Fruit fly (Drosophila melanogaster): ENCODE data around the gene CG34174.

Gene CG34174

dm6 chr2L:2197475-2198118 lies 16.5 kb upstream of the CG34174 start, which contains the start of gene COX7AL2 (continued):
- TF ChIP-seq ap (GFP tag; IDR thresholded peaks at IDR 0.05): no peak
- TF ChIP-seq pros (GFP tag; optimal IDR thresholded peaks at IDR 0.05): no peak
- no peak for TF ChIP-seq CG7987 (GFP tag; optimal IDR thresholded peaks at IDR 0.05)
- no peak for TF ChIP-seq slou (GFP tag; optimal IDR thresholded peaks at IDR 0.05)
- TF ChIP-seq CG10431 (GFP tag; optimal IDR thresholded peaks at IDR 0.05): peak; percentile 35
- no peak for TF ChIP-seq CG6791 (GFP tag; IDR thresholded peaks at IDR 0.05; ENCODE audit: partially characterized antibody)
- TF ChIP-seq gcm2 (GFP tag; optimal IDR thresholded peaks at IDR 0.05): no peak
- no peak for TF ChIP-seq CG18476 (GFP tag; optimal IDR thresholded peaks at IDR 0.05)
- TF ChIP-seq gem (tag; optimal IDR thresholded peaks at IDR 0.05): no peak
- no peak for TF ChIP-seq CG15601 (tag; optimal IDR thresholded peaks at IDR 0.05)
- TF ChIP-seq B-H2 (GFP tag; optimal IDR thresholded peaks at IDR 0.05): no peak
- no peak for TF ChIP-seq zen2 (GFP tag; IDR thresholded peaks at IDR 0.05; ENCODE audit: partially characterized antibody)
- no peak for TF ChIP-seq emc (GFP tag; optimal IDR thresholded peaks at IDR 0.05)
- no peak for TF ChIP-seq CG10979 (tag; optimal IDR thresholded peaks at IDR 0.05)
- TF ChIP-seq MTF-1 (GFP tag; optimal IDR thresholded peaks at IDR 0.05; ENCODE audit: borderline replicate concordance): no peak
- no peak for TF ChIP-seq CG6683 (GFP tag; optimal IDR thresholded peaks at IDR 0.05)
- TF ChIP-seq Meics (GFP tag; optimal IDR thresholded peaks at IDR 0.05): peak; percentile 5
- TF ChIP-seq CG6254 (GFP tag; optimal IDR thresholded peaks at IDR 0.05): no peak
- no peak for TF ChIP-seq CG32772 (GFP tag; IDR thresholded peaks at IDR 0.05)

DNA sequence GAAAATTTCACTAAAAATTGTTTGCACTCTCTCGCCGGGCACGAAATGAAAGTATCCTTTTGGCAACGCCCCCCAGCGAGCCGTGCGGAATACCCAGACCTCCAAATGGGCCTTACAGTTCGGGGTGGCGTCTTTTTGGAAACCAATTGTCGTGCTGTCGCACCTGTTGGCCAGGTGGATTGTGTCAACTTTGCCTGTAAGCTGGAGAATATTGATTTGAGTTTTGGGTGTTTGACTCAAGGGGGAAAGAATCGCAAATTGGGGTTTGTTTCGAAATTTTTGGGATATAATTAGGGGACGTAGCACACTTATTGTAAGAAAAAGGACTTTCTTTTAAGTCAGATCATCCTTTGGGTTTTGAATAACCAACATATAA lies 16.0 kb upstream of the CG34174 start:
- no peak for TF ChIP-seq bsh (GFP tag; optimal IDR thresholded peaks at IDR 0.05)
- TF ChIP-seq CG4282 (GFP tag; optimal IDR thresholded peaks at IDR 0.05): no peak
- no peak for TF ChIP-seq CG12219 (GFP tag; optimal IDR thresholded peaks at IDR 0.05)
- TF ChIP-seq Nf-YC (tag; optimal IDR thresholded peaks at IDR 0.05): no peak
- no peak for TF ChIP-seq NC2α (GFP tag; optimal IDR thresholded peaks at IDR 0.05)
- TF ChIP-seq dmrt99B (tag; optimal IDR thresholded peaks at IDR 0.05): no peak
- TF ChIP-seq ERR (GFP tag; optimal IDR thresholded peaks at IDR 0.05): no peak
- TF ChIP-seq pan (optimal IDR thresholded peaks at IDR 0.05): no peak
- no peak for TF ChIP-seq pan (GFP tag; optimal IDR thresholded peaks at IDR 0.05 in 1 of 2, IDR thresholded peaks at IDR 0.05 in 1 of 2)
- TF ChIP-seq p53 (GFP tag; optimal IDR thresholded peaks at IDR 0.05): no peak
- TF ChIP-seq CG4328 (GFP tag; optimal IDR thresholded peaks at IDR 0.05): no peak
- TF ChIP-seq CG13894 (tag; optimal IDR thresholded peaks at IDR 0.05): peak; percentile 86
- TF ChIP-seq CG4820 (GFP tag; optimal IDR thresholded peaks at IDR 0.05): no peak
- peak; percentile 52 for TF ChIP-seq scrt (GFP tag; optimal IDR thresholded peaks at IDR 0.05)
- no peak for TF ChIP-seq Sry-δ (GFP tag; optimal IDR thresholded peaks at IDR 0.05)
- TF ChIP-seq CG16779 (GFP tag; IDR thresholded peaks at IDR 0.05): no peak
- TF ChIP-seq Doc3 (GFP tag; IDR thresholded peaks at IDR 0.05; ENCODE audit: partially characterized antibody): no peak
- TF ChIP-seq Bdp1 (GFP tag; optimal IDR thresholded peaks at IDR 0.05): no peak
- no peak for TF ChIP-seq NC2β (GFP tag; optimal IDR thresholded peaks at IDR 0.05)
- peak; percentile 83 for TF ChIP-seq sug (tag; optimal IDR thresholded peaks at IDR 0.05)
- TF ChIP-seq onecut (GFP tag; IDR thresholded peaks at IDR 0.05): peak; percentile 81
- no peak for TF ChIP-seq bbx (GFP tag; IDR thresholded peaks at IDR 0.05; ENCODE audit: partially characterized antibody)
- TF ChIP-seq chif (GFP tag; optimal IDR thresholded peaks at IDR 0.05): no peak
- TF ChIP-seq CrebB (tag; optimal IDR thresholded peaks at IDR 0.05): no peak

Data from whole organism, embryonic.